Fruit fly (Drosophila melanogaster) S2 (cell line): ENCODE results near the gene Kua.

Source experiments
- CG8478 ChIP-seq: fragments of >200 bp; optimal IDR thresholded peaks from 2 replicates; lab custom pipeline; 2018
- CTCF ChIP-seq, 2 experiments: fragments of >200 bp; optimal IDR thresholded peaks; 2 replicates each; lab custom pipeline; 2018

dm6 chr2L:20091094-20091679 is 6.2 kb upstream of the Kua start, which contains the start of the genes CG10747 and Pyroxd1:
- no peak for TF ChIP-seq CG8478 (lab: Kevin White, UChicago)
- TF ChIP-seq CTCF (optimal IDR thresholded peaks at IDR 0.05; lab: Kevin White, UChicago), result no peak
